Fruit fly (Drosophila melanogaster): ENCODE measurements around the gene Ilp6.

Ilp6 gene

DNA sequence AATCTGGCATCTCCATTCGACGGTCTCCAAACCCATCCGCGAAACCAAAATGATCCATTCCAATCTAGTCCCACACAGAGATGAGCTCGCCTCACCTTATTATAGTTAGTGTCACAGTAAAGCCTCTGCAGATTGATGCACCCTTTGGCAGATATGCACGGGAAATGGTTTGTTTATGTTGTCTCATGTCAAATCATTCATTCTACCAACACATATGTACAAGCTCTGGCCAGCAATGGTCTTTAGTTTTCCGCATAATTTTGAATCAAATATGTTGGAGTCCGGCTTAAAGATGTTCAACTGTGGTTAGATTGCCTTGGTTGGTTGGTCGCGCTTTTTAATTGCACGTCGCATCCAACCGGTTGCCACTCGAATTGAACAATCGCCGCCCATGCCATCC is 23.7 kb upstream of the Ilp6 start:
- no peak for TF ChIP-seq dl (GFP tag; optimal IDR thresholded peaks at IDR 0.05; ENCODE audit: insufficient read depth in 1 of 2, partially characterized antibody in 2 of 2)
- TF ChIP-seq N (GFP tag; optimal IDR thresholded peaks at IDR 0.05) = no peak
- no peak for TF ChIP-seq Dif (GFP tag; optimal IDR thresholded peaks at IDR 0.05; ENCODE audit: partially characterized antibody)
- TF ChIP-seq CG32264 (GFP tag; optimal IDR thresholded peaks at IDR 0.05) = no peak
- no peak for TF ChIP-seq ey (GFP tag; optimal IDR thresholded peaks at IDR 0.05)
- no peak for TF ChIP-seq fru (GFP tag; optimal IDR thresholded peaks at IDR 0.05)
- TF ChIP-seq Hnf4 (GFP tag; optimal IDR thresholded peaks at IDR 0.05) = no peak
- TF ChIP-seq Hr83 (GFP tag; optimal IDR thresholded peaks at IDR 0.05; ENCODE audit: poor library complexity, severe bottlenecking) = no peak
- no peak for TF ChIP-seq Mio (GFP tag; optimal IDR thresholded peaks at IDR 0.05)
- no peak for TF ChIP-seq tai (GFP tag; optimal IDR thresholded peaks at IDR 0.05)
- TF ChIP-seq jim (GFP tag; optimal IDR thresholded peaks at IDR 0.05) = no peak
- no peak for TF ChIP-seq dmrt93B (GFP tag; optimal IDR thresholded peaks at IDR 0.05)
- TF ChIP-seq Myc (optimal IDR thresholded peaks at IDR 0.05) = no peak
- no peak for TF ChIP-seq usp (GFP tag; optimal IDR thresholded peaks at IDR 0.05)

DNA sequence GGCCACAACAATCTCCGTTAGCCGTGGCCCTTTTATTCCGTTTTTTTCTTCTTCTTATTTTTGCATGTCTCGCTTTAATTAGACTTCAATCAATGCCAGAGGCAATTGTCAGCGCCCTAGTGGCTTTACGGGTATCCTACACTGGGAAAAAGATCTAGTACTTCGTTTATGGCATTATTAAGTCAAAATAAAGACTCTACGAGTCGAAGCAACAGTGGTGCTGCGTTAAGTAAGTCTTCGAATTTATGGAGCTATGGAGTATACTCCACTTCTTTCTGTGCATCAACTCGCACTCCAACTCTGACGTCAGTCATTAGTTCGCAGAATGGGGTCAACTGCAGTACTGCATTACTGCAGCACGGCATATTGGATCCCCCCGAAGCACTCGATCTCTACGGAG is 22.0 kb upstream of the Ilp6 start:
- TF ChIP-seq lola (GFP tag; optimal IDR thresholded peaks at IDR 0.05) (no peak), woc (GFP tag; optimal IDR thresholded peaks at IDR 0.05) (no peak), ey (GFP tag; optimal IDR thresholded peaks at IDR 0.05) (no peak), Sp1 (GFP tag; optimal IDR thresholded peaks at IDR 0.05) (no peak), Dif (GFP tag; optimal IDR thresholded peaks at IDR 0.05; ENCODE audit: partially characterized antibody) (no peak)

DNA sequence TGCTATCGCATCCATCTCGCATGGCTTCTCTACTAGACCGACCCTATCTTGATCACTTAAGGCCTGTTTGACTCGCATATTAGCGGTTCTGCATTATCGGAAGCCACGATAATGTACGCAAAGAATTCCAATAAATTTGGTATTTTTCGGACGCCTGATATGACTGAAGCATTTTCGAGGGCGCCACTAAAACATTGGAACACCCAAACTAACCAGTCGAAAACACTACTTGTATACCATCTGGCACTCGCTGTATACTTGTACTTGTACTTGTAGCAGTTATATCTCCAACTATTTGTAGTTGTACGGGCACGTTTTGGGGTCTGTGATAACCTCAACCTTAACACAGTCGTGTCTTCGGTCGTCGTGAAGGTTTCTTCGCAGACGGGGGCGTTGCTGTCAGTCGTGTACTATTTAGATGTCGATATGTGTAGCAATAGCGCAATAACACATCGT is 21.1 kb upstream of the Ilp6 start:
- no peak for TF ChIP-seq h (GFP tag; optimal IDR thresholded peaks at IDR 0.05)
- no peak for TF ChIP-seq br (GFP tag; optimal IDR thresholded peaks at IDR 0.05)
- TF ChIP-seq brk (GFP tag; optimal IDR thresholded peaks at IDR 0.05) = no peak
- no peak for TF ChIP-seq dl (GFP tag; optimal IDR thresholded peaks at IDR 0.05; ENCODE audit: insufficient read depth in 1 of 2, partially characterized antibody in 2 of 2)
- no peak for TF ChIP-seq Sp1 (GFP tag; optimal IDR thresholded peaks at IDR 0.05)
- TF ChIP-seq sv (GFP tag; optimal IDR thresholded peaks at IDR 0.05) = no peak
- TF ChIP-seq Dfd (GFP tag; optimal IDR thresholded peaks at IDR 0.05) = no peak
- TF ChIP-seq Mio (GFP tag; optimal IDR thresholded peaks at IDR 0.05) = no peak
- TF ChIP-seq Jra (GFP tag; optimal IDR thresholded peaks at IDR 0.05) = no peak
- TF ChIP-seq HLH106 (tag; optimal IDR thresholded peaks at IDR 0.05) = no peak
- TF ChIP-seq Hr83 (GFP tag; optimal IDR thresholded peaks at IDR 0.05; ENCODE audit: poor library complexity, severe bottlenecking) = no peak
- TF ChIP-seq pan (optimal IDR thresholded peaks at IDR 0.05) = no peak
- no peak for TF ChIP-seq CG32264 (GFP tag; optimal IDR thresholded peaks at IDR 0.05)
- TF ChIP-seq rgr (GFP tag; optimal IDR thresholded peaks at IDR 0.05) = no peak
- no peak for TF ChIP-seq sage (GFP tag; optimal IDR thresholded peaks at IDR 0.05)
- TF ChIP-seq GATAd (GFP tag; optimal IDR thresholded peaks at IDR 0.05) = no peak
- no peak for TF ChIP-seq usp (GFP tag; optimal IDR thresholded peaks at IDR 0.05)

DNA sequence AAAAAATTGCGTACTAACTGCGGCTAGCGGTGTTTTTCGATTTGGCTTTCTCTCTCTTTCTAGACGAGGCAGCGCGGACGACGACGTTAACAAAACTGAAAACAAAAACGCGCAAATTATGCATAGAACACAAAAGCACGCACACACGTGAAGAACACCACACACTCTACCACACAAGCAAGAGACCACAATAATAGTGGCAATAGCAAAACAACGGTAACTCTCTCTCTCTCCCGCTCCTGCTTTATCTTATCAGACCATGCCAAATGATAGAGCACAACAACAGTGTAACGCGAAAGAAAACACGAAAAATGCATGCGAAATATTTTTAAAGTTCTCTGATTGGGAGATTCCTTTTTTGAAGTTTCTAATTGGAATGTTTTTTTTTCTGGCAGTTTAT is 19.7 kb upstream of the Ilp6 start:
- no peak for TF ChIP-seq fru (GFP tag; optimal IDR thresholded peaks at IDR 0.05)
- TF ChIP-seq OdsH (GFP tag; optimal IDR thresholded peaks at IDR 0.05) = no peak
- TF ChIP-seq tai (GFP tag; optimal IDR thresholded peaks at IDR 0.05) = no peak
- TF ChIP-seq Rel (GFP tag; optimal IDR thresholded peaks at IDR 0.05) = no peak
- TF ChIP-seq Rel (tag; optimal IDR thresholded peaks at IDR 0.05) = no peak
- no peak for TF ChIP-seq brk (GFP tag; optimal IDR thresholded peaks at IDR 0.05)
- TF ChIP-seq rgr (GFP tag; optimal IDR thresholded peaks at IDR 0.05) = no peak
- no peak for TF ChIP-seq N (GFP tag; optimal IDR thresholded peaks at IDR 0.05)
- no peak for TF ChIP-seq CG9705 (GFP tag; optimal IDR thresholded peaks at IDR 0.05)
- TF ChIP-seq dl (GFP tag; optimal IDR thresholded peaks at IDR 0.05; ENCODE audit: insufficient read depth in 1 of 2, partially characterized antibody in 2 of 2) = no peak
- TF ChIP-seq Hr78 (GFP tag; optimal IDR thresholded peaks at IDR 0.05) = no peak

DNA sequence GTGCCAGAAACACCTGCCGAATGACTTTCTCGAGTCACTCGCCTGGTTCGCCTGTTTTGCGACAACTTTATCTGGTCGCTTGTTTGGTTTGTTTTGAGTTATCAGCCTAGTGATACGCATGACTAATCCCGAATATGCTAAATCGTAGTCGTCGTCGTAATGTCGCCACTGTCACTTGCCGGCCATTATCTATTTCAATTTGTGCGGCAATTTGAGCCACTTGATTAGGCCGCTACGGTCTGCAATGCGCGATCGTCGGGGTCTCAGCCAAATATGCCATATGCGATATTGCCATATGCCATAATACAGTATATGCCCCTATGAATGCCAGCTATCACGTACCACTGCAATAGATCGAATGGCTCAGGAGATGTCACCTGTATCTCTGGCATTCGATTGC is 18.4 kb upstream of the Ilp6 start:
- TF ChIP-seq GATAd (GFP tag; optimal IDR thresholded peaks at IDR 0.05) (no peak), dsf (GFP tag; optimal IDR thresholded peaks at IDR 0.05; ENCODE audit: borderline replicate concordance) (no peak), fru (GFP tag; optimal IDR thresholded peaks at IDR 0.05) (no peak), br (GFP tag; optimal IDR thresholded peaks at IDR 0.05) (no peak), sv (GFP tag; optimal IDR thresholded peaks at IDR 0.05) (no peak), Hnf4 (GFP tag; optimal IDR thresholded peaks at IDR 0.05) (no peak), OdsH (GFP tag; optimal IDR thresholded peaks at IDR 0.05) (no peak), jim (GFP tag; optimal IDR thresholded peaks at IDR 0.05) (no peak), Jra (GFP tag; optimal IDR thresholded peaks at IDR 0.05) (no peak), CG32264 (GFP tag; optimal IDR thresholded peaks at IDR 0.05) (no peak), Dfd (GFP tag; optimal IDR thresholded peaks at IDR 0.05) (no peak), usp (GFP tag; optimal IDR thresholded peaks at IDR 0.05) (no peak), dl (GFP tag; optimal IDR thresholded peaks at IDR 0.05; ENCODE audit: insufficient read depth in 1 of 2, partially characterized antibody in 2 of 2) (no peak), psq (GFP tag; optimal IDR thresholded peaks at IDR 0.05) (no peak), Vsx2 (GFP tag; optimal IDR thresholded peaks at IDR 0.05; ENCODE audit: partially characterized antibody) (no peak), brk (GFP tag; optimal IDR thresholded peaks at IDR 0.05) (no peak)

Measured in whole organism, wandering third instar larva.